Fruit fly (Drosophila melanogaster) Kc167 (cell line): ENCODE measurements around the gene CG18563.

ENCODE experiments used
- Myc ChIP-seq: fragments of >200 bp; optimal IDR thresholded peaks from 2 replicates; lab custom pipeline; 2017; ENCODE audit warnings: missing external identifiers
- Sin3A ChIP-seq: fragments of >200 bp; optimal IDR thresholded peaks from 2 replicates; lab custom pipeline; 2018; ENCODE audit warnings: missing external identifiers
- h ChIP-seq: fragments of >200 bp; optimal IDR thresholded peaks from 3 replicates; lab custom pipeline; 2018; ENCODE audit warnings: missing external identifiers
- insv ChIP-seq: fragments of >200 bp; optimal IDR thresholded peaks from 3 replicates; lab custom pipeline; 2018; ENCODE audit warnings: missing external identifiers
- psq ChIP-seq: fragments of >200 bp; optimal IDR thresholded peaks from 2 replicates; lab custom pipeline; 2017; ENCODE audit warnings: missing external identifiers
- ttk ChIP-seq: sonication (Bioruptor generic); optimal IDR thresholded peaks from 2 replicates; lab custom pipeline; 2017; ENCODE audit warnings: missing external identifiers

Gene CG18563

DNA sequence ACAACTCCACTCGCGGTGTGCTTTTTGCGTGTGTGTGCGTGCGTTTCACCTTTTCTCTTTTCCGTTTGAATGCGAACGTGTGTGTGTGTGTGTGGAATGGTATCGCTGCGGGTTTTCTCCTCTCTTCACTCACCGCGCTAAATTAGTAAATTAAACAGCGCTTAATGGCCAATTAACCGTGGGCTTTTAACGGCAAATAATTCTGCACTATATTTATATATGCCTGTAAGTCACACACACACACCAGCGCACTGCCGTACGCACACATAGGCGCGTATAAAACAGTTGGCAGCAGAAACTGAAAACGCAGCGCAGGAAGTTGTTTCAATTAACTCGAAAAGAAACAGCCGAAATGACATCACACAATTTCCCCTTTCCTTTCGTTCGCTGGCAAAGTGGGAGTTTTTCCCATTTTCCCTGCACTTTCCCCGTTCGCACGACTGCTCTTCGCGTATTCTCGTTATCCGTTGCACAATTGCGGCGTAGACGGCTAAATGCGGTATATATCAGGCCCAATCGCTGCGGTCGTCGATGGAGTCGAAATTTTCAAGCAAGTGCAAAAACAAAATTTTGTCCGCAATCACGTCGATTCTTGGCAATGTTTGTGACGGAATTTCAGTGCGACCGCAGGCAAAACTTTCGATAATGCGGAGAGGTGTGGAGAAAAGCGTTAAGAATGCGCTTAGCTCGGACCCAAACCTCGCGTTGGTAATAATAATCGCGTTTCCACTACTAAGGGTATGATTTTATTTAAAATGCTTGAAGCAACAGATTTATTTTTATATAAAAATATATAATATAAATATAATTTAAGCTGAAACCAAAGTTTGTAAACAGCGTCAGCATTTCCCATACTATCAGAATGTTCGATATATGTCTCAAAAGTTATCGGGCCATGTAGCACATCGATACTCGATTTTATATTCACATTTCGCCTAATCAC lies 15.0 kb upstream of the CG18563 start, which contains the start of gene BicD:
TSS of gene BicD (minus strand) at position 634 of the 943 bp plus-strand sequence.
- no peak for TF ChIP-seq insv
- no peak for TF ChIP-seq ttk
- no peak for TF ChIP-seq Myc
- no peak for TF ChIP-seq h (lab: Kevin White, UChicago)
- no peak for TF ChIP-seq Sin3A (lab: Kevin White, UChicago)
- TF ChIP-seq psq: no peak

- TF ChIP-seq insv (no peak), ttk (no peak), h (lab: Kevin White, UChicago) (no peak), psq (no peak), Sin3A (lab: Kevin White, UChicago) (no peak), Myc (no peak)
Measured at dm6 chr2L:17471524-17471923, 13.7 kb upstream of the CG18563 start, which contains the start of gene Sgt. TSS of gene Sgt (plus strand) at chr2L:17471603.

dm6 chr2L:17470630-17471029 lies 12.8 kb upstream of the CG18563 start:
- TF ChIP-seq psq (no peak), insv (no peak), Myc (no peak), h (lab: Kevin White, UChicago) (no peak), ttk (no peak), Sin3A (lab: Kevin White, UChicago) (no peak)

- no peak for TF ChIP-seq insv
- no peak for TF ChIP-seq psq
- no peak for TF ChIP-seq h (lab: Kevin White, UChicago)
- TF ChIP-seq ttk: no peak
- no peak for TF ChIP-seq Sin3A (lab: Kevin White, UChicago)
- no peak for TF ChIP-seq Myc
Measured at dm6 chr2L:17466950-17467349, 9.1 kb upstream of the CG18563 start.

DNA sequence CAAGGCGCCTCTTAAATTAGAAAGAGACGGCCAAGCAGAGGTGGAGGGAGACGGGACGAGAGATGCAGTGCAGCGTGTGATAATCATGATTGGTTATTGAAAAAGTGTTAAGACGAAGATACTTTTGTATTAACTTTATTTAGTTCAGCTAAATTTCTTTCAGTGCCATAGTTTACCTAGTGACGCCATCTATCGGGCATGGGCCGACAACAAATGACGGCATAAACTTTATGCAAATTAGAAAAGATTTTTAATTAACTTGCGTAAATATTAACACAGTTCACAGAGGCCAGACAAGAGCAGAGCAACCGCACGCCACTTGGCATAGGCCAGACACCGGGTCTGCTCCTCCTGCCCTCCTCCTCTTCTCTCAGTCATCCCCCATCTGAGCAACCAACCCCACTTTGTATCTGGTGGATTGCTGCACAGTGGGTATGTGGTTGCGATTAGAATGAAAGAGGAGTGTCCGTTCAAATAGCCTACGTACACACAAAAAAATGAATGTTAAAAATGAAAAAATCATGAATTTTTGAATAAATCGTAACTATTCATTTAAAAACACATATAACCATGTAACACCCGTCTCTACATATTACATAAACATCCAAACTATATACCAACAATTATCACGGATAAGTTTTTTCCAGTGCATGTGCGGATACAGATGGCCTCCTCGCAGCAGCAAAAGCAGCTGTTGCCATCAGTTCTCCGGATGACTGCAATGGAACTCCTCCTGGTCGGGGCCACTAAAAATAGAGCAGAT lies 8.3 kb upstream of the CG18563 start:
- TF ChIP-seq psq (no peak), Myc (no peak)

DNA sequence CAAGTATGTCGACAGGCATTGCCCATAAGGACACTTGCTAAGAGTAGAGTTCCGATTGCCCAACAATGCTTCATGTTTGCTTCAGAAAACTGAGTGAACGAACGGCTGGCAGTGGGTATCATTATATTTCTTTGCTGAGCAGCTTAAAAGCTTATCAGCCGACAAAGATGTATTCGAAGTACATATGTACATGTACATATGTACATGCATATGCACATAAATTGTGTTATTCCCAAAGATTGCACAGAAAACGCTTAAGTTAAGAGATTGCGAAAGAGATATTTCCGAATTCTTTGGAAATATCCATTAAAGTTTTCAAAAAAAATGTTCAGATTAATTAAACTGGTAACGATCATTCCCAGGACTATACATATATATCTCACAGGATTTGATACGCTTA lies 2.0 kb downstream of the CG18563 start, which contains the start of gene SPH93:
TSS of gene SPH93 (minus strand) at position 101 of the 400 bp plus-strand sequence.
- no peak for TF ChIP-seq insv
- TF ChIP-seq h (lab: Kevin White, UChicago): no peak
- no peak for TF ChIP-seq psq
- no peak for TF ChIP-seq Sin3A (lab: Kevin White, UChicago)
- no peak for TF ChIP-seq ttk
- no peak for TF ChIP-seq Myc

DNA sequence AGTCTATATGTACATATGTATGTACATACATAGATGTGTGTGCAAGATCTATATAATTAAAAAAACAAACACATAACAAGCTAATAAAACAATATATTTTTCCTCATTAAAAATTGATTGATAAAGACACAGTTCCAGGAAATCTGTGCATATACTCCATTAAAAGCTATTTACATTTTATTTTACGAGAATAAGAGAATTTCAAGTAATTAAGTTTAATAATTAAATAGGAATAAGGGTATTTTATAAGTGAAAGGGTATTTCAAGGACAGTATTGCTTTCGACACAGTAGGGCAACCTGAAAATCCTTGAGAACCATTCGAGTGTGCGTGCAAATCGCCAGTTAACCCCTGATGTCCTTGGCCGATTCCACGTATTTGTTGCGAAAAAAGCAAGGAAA lies 5.2 kb downstream of the CG18563 start, which contains the start of gene CG5050:
TSS of gene CG5050 (plus strand) at position 301 of the 400 bp plus-strand sequence.
- TF ChIP-seq insv: no peak
- no peak for TF ChIP-seq Sin3A (lab: Kevin White, UChicago)
- no peak for TF ChIP-seq Myc
- no peak for TF ChIP-seq h (lab: Kevin White, UChicago)
- TF ChIP-seq ttk: no peak
- no peak for TF ChIP-seq psq

dm6 chr2L:17452084-17452483 lies 5.8 kb downstream of the CG18563 start:
- no peak for TF ChIP-seq psq
- no peak for TF ChIP-seq Sin3A (lab: Kevin White, UChicago)
- no peak for TF ChIP-seq insv
- no peak for TF ChIP-seq ttk
- TF ChIP-seq Myc: no peak
- no peak for TF ChIP-seq h (lab: Kevin White, UChicago)

dm6 chr2L:17450505-17451415 lies 7.1 kb downstream of the CG18563 start:
- TF ChIP-seq Myc (no peak), psq (no peak), Sin3A (lab: Kevin White, UChicago) (no peak), ttk (no peak), h (lab: Kevin White, UChicago) (no peak), insv (no peak)

DNA sequence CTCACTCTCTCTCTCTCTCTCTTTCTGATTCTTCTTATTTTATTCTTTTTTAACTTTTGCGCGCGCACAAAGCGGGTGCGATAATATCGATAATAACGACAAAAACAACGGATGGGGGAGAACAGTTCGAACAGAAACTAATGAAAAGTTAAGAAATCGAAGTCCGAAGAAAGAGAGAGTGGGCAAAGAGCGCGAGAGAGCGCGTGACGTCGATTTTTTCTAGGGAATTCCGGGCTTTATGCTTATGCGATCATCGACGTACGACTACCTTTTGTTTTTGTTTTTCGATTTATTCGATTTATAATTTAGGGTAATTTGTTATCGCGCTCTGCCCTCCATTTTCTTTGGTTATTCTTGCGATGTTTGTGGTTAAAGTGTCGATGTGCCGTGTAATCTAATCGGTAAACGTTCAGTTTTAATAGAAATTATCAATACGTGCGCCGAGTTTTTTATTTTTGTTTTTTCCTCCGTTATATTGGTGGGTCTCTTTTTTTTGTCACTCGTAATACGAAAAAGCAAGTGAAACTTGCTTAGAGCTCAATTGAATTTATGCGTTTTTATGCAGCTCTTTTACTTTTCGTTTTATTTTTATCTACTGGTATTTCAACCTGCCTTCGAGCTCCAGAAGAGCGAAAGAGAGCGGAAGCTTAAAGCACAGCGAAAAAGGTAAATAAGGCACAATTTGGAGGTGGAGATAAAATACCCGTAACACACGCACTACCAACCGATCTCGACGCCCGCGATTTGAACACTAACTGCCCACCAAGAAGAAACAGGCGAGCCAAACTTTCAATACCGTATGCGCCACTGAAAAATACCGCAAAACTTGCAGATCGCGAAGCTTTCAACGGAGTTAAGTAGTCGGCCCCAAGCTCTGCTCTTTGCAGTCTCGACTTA lies 8.0 kb downstream of the CG18563 start, which contains the start of gene dl:
TSS of gene dl (minus strand) at position 757 of the 897 bp plus-strand sequence.
- no peak for TF ChIP-seq h (lab: Kevin White, UChicago)
- no peak for TF ChIP-seq insv
- no peak for TF ChIP-seq psq
- no peak for TF ChIP-seq Sin3A (lab: Kevin White, UChicago)
- TF ChIP-seq Myc: no peak
- no peak for TF ChIP-seq ttk

DNA sequence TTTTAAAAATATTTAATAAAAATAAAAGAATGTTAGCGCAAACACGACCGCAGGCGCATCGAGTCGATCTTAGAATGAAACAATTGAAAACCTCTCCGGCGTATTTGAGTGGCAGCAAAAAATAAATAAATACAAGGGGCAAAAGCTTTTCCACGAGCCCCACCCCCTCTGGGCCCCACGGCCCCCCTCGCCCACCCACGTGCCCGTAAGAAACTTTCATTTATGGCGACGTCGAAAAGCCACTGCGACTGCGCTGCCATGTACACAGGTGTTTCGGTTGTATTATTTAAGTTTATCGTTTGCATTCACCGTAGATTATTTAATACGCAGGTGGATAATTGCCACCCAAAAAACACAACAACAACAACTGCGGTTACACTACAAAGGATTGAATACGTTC lies 9.4 kb downstream of the CG18563 start:
- TF ChIP-seq psq (no peak), Sin3A (lab: Kevin White, UChicago) (no peak), h (lab: Kevin White, UChicago) (no peak), insv (no peak), ttk (no peak), Myc (no peak)
